Worm (Caenorhabditis elegans): Measurements from ENCODE around the gene M05D6.2.

- TF ChIP-seq zag-1 (tag; optimal IDR thresholded peaks at IDR 0.05) (no peak), nhr-77 (tag; optimal IDR thresholded peaks at IDR 0.05) (no peak), nhr-25 (tag; optimal IDR thresholded peaks at IDR 0.05) (no peak), mdl-1 (tag; optimal IDR thresholded peaks at IDR 0.05) (no peak), egl-5 (tag; optimal IDR thresholded peaks at IDR 0.05) (no peak), ceh-82 (tag; optimal IDR thresholded peaks at IDR 0.05) (no peak), nhr-28 (tag; optimal IDR thresholded peaks at IDR 0.05) (no peak), ama-1 (optimal IDR thresholded peaks at IDR 0.05) (no peak), nfya-1 (tag; optimal IDR thresholded peaks at IDR 0.05; ENCODE audit: insufficient read depth) (no peak), elt-1 (tag; optimal IDR thresholded peaks at IDR 0.05) (no peak), sea-2 (GFP tag; optimal IDR thresholded peaks at IDR 0.05) (no peak), snpc-4 (tag; optimal IDR thresholded peaks at IDR 0.05) (no peak), ZK546.5 (tag; optimal IDR thresholded peaks at IDR 0.05) (no peak), nhr-12 (tag; optimal IDR thresholded peaks at IDR 0.05) (no peak)
Measured at ce11 chrII:8428758-8428946, 39.3 kb upstream of the M05D6.2 start, which contains the start of gene F14E5.2.
